Fruit fly (Drosophila melanogaster) whole organism, embryonic: Measurements from ENCODE around the gene gl.

Experiments
- Ada2b ChIP-seq: fragments of 200-800 bp; sonication (Bioruptor generic); IDR thresholded peaks from 2 replicates; pipeline ENCODE4 v1.3.6; 2022; ENCODE audit warnings: missing biosample characterization, missing genetic modification characterization
- Atf-2 ChIP-seq: fragments of 200-800 bp; sonication (Bioruptor generic); optimal IDR thresholded peaks from 2 replicates; lab custom pipeline; 2016; ENCODE audit warnings: missing biosample characterization, missing genetic modification characterization
- CG10267 ChIP-seq: fragments of 200-800 bp; sonication (Bioruptor generic); optimal IDR thresholded peaks from 2 replicates; lab custom pipeline; 2018; ENCODE audit warnings: missing biosample characterization, mild to moderate bottlenecking, missing genetic modification characterization, moderate library complexity
- CG12299 ChIP-seq: fragments of 200-800 bp; sonication (Bioruptor generic); optimal IDR thresholded peaks from 2 replicates; lab custom pipeline; 2018; ENCODE audit warnings: missing biosample characterization, mild to moderate bottlenecking, missing genetic modification characterization
- CG1233 ChIP-seq: fragments of 200-800 bp; sonication (Bioruptor generic); optimal IDR thresholded peaks from 4 replicates; lab custom pipeline; 2018; ENCODE audit warnings: missing biosample characterization, mild to moderate bottlenecking, missing genetic modification characterization
- CG13296 ChIP-seq: fragments of 200-800 bp; sonication (Bioruptor generic); optimal IDR thresholded peaks from 3 replicates; lab custom pipeline; 2018; ENCODE audit warnings: missing biosample characterization, mild to moderate bottlenecking, missing genetic modification characterization
- CG15073 ChIP-seq: fragments of 200-800 bp; sonication (Bioruptor generic); optimal IDR thresholded peaks from 2 replicates; lab custom pipeline; 2016; ENCODE audit warnings: missing biosample characterization, missing genetic modification characterization
- CG1792 ChIP-seq: fragments of 200-800 bp; sonication (Bioruptor generic); optimal IDR thresholded peaks from 2 replicates; lab custom pipeline; 2016; ENCODE audit warnings: missing biosample characterization, missing genetic modification characterization
- CG18476 ChIP-seq: fragments of 200-800 bp; sonication (Bioruptor generic); optimal IDR thresholded peaks from 2 replicates; lab custom pipeline; 2016; ENCODE audit warnings: missing biosample characterization, mild to moderate bottlenecking, missing genetic modification characterization
- CG18599 ChIP-seq: fragments of 200-800 bp; sonication (Bioruptor generic); optimal IDR thresholded peaks from 3 replicates; lab custom pipeline; 2017; ENCODE audit warnings: missing biosample characterization, missing genetic modification characterization, mild to moderate bottlenecking, moderate library complexity, missing genetic modification reagents
- CG31441 ChIP-seq: fragments of 200-800 bp; sonication (Bioruptor generic); IDR thresholded peaks from 2 replicates; pipeline ENCODE4 v1.3.6; 2022; ENCODE audit warnings: missing biosample characterization, missing genetic modification characterization
- CG4820 ChIP-seq: fragments of 200-800 bp; sonication (Bioruptor generic); optimal IDR thresholded peaks from 3 replicates; lab custom pipeline; 2016; ENCODE audit warnings: missing biosample characterization, missing genetic modification characterization
- CG6175 ChIP-seq: fragments of 200-800 bp; sonication (Bioruptor generic); IDR thresholded peaks from 3 replicates; pipeline ENCODE4 v1.3.6; 2022; ENCODE audit warnings: missing biosample characterization, missing genetic modification characterization
- CG7963 ChIP-seq: fragments of 200-800 bp; sonication (Bioruptor generic); IDR thresholded peaks from 3 replicates; pipeline ENCODE4 v1.3.6; 2022; ENCODE audit warnings: missing biosample characterization, missing genetic modification characterization; ENCODE audit not compliant: partially characterized antibody
- CG8765 ChIP-seq: fragments of 200-800 bp; sonication (Bioruptor generic); IDR thresholded peaks from 2 replicates; pipeline ENCODE4 v1.3.6; 2022; ENCODE audit warnings: missing biosample characterization, missing genetic modification characterization
- CkIIα-i1 ChIP-seq: fragments of 200-800 bp; sonication (Bioruptor generic); IDR thresholded peaks from 2 replicates; pipeline ENCODE4 v1.3.6; 2022; ENCODE audit warnings: missing biosample characterization, missing genetic modification characterization
- Deaf1 ChIP-seq: fragments of 200-800 bp; optimal IDR thresholded peaks from 3 replicates; lab custom pipeline; 2019; ENCODE audit warnings: missing biosample characterization, mild to moderate bottlenecking, missing genetic modification characterization, moderate library complexity
- Dek ChIP-seq: fragments of 200-800 bp; sonication (Bioruptor generic); optimal IDR thresholded peaks from 3 replicates; lab custom pipeline; 2019; ENCODE audit warnings: missing biosample characterization, mild to moderate bottlenecking, missing genetic modification characterization, moderate library complexity
- Elba2 ChIP-seq: fragments of 200-800 bp; sonication (Bioruptor generic); optimal IDR thresholded peaks from 3 replicates; lab custom pipeline; 2016; ENCODE audit warnings: missing biosample characterization, missing genetic modification characterization
- Gsc ChIP-seq: fragments of 200-800 bp; sonication (Bioruptor generic); IDR thresholded peaks from 2 replicates; pipeline ENCODE4 v1.3.6; 2022; ENCODE audit warnings: missing biosample characterization, missing genetic modification characterization
- Gug ChIP-seq: fragments of 200-800 bp; sonication (Bioruptor generic); IDR thresholded peaks from 4 replicates; pipeline ENCODE4 v1.3.6; 2022; ENCODE audit warnings: missing biosample characterization, missing genetic modification characterization
- Hmr ChIP-seq: fragments of 200-800 bp; sonication (Bioruptor generic); optimal IDR thresholded peaks from 3 replicates; lab custom pipeline; 2017; ENCODE audit warnings: mild to moderate bottlenecking, missing biosample characterization, missing genetic modification reagents, missing genetic modification characterization
- Mes4 ChIP-seq: fragments of 200-800 bp; sonication (Bioruptor generic); optimal IDR thresholded peaks from 2 replicates; lab custom pipeline; 2016; ENCODE audit warnings: missing biosample characterization, missing genetic modification characterization
- Mrtf ChIP-seq: fragments of 200-800 bp; sonication (Bioruptor generic); IDR thresholded peaks from 3 replicates; pipeline ENCODE4 v1.3.6; 2022; ENCODE audit warnings: missing biosample characterization, missing genetic modification characterization
- Nf-YA ChIP-seq: fragments of 200-800 bp; sonication (Bioruptor generic); IDR thresholded peaks from 2 replicates; pipeline ENCODE4 v1.3.6; 2022; ENCODE audit warnings: missing biosample characterization, missing genetic modification characterization
- Pdp1 ChIP-seq, 2 experiments: fragments of 200-800 bp; sonication (Bioruptor generic); optimal IDR thresholded peaks; 3 replicates each; lab custom pipeline; 2016; ENCODE audit warnings: missing biosample characterization in 2 of 2, missing genetic modification characterization in 2 of 2, mild to moderate bottlenecking in 1 of 2, moderate library complexity in 1 of 2
- TFAM ChIP-seq: fragments of 200-800 bp; sonication (Bioruptor generic); optimal IDR thresholded peaks from 2 replicates; lab custom pipeline; 2017; ENCODE audit warnings: missing biosample characterization, missing genetic modification characterization, inconsistent platforms
- Vsx1 ChIP-seq: fragments of 200-800 bp; sonication (Bioruptor generic); optimal IDR thresholded peaks from 2 replicates; lab custom pipeline; 2017; ENCODE audit warnings: missing biosample characterization, mild to moderate bottlenecking, missing genetic modification characterization, missing genetic modification reagents
- aop ChIP-seq: fragments of 200-800 bp; sonication (Bioruptor generic); IDR thresholded peaks from 2 replicates; pipeline ENCODE4 v1.3.6; 2022; ENCODE audit warnings: missing biosample characterization, missing genetic modification characterization
- cas ChIP-seq: fragments of 200-800 bp; sonication (Bioruptor generic); IDR thresholded peaks from 2 replicates; pipeline ENCODE4 v1.3.6; 2022; ENCODE audit warnings: missing biosample characterization, missing genetic modification characterization
- crc ChIP-seq: fragments of 200-800 bp; sonication (Bioruptor generic); optimal IDR thresholded peaks from 2 replicates; lab custom pipeline; 2016; ENCODE audit warnings: missing biosample characterization, missing genetic modification characterization
- fd96Cb ChIP-seq: fragments of 200-800 bp; sonication (Bioruptor generic); optimal IDR thresholded peaks from 2 replicates; lab custom pipeline; 2018; ENCODE audit warnings: missing biosample characterization, mild to moderate bottlenecking, missing genetic modification characterization, moderate library complexity
- fu2 ChIP-seq: fragments of 200-800 bp; sonication (Bioruptor generic); optimal IDR thresholded peaks from 2 replicates; lab custom pipeline; 2016; ENCODE audit warnings: missing biosample characterization, missing genetic modification characterization
- gro ChIP-seq: fragments of 200-800 bp; sonication (Bioruptor generic); optimal IDR thresholded peaks from 2 replicates; lab custom pipeline; 2016; ENCODE audit warnings: missing biosample characterization, missing genetic modification characterization
- insv ChIP-seq, 2 experiments: fragments of 200-800 bp; sonication (Bioruptor generic); optimal IDR thresholded peaks; 3 replicates each; lab custom pipeline; 2016 to 2018; ENCODE audit warnings: missing biosample characterization in 2 of 2, missing genetic modification characterization in 2 of 2
- klu ChIP-seq: fragments of 200-800 bp; sonication (Bioruptor generic); IDR thresholded peaks from 2 replicates; pipeline ENCODE4 v1.3.6; 2022; ENCODE audit warnings: missing biosample characterization, missing genetic modification characterization
- lov ChIP-seq, 2 experiments: fragments of 200-800 bp in 1 of 2; fragments of >200 bp in 1 of 2; sonication (Bioruptor generic) in 1 of 2; IDR thresholded peaks in 1 of 2; optimal IDR thresholded peaks in 1 of 2; 2 replicates in 1 of 2; 3 replicates in 1 of 2; pipeline versions ENCODE4 v1.3.6 to Lab custom; 2017 to 2022; ENCODE audit warnings: missing biosample characterization in 1 of 2, missing genetic modification characterization in 1 of 2
- oc ChIP-seq: fragments of 200-800 bp; sonication (Bioruptor generic); optimal IDR thresholded peaks from 2 replicates; lab custom pipeline; 2018; ENCODE audit warnings: missing biosample characterization, mild to moderate bottlenecking, missing genetic modification characterization, moderate library complexity
- onecut ChIP-seq: fragments of 200-800 bp; sonication (Bioruptor generic); IDR thresholded peaks from 2 replicates; pipeline ENCODE4 v1.3.6; 2022; ENCODE audit warnings: missing biosample characterization, missing genetic modification characterization
- pzg ChIP-seq: fragments of 200-800 bp; sonication (Bioruptor generic); optimal IDR thresholded peaks from 3 replicates; lab custom pipeline; 2018; ENCODE audit warnings: missing biosample characterization, mild to moderate bottlenecking, missing genetic modification characterization, moderate library complexity
- ranshi ChIP-seq: fragments of 200-800 bp; sonication (Bioruptor generic); IDR thresholded peaks from 2 replicates; pipeline ENCODE4 v1.3.6; 2022; ENCODE audit warnings: missing biosample characterization, missing genetic modification characterization
- sens ChIP-seq: fragments of 200-800 bp; sonication (Bioruptor generic); peaks from one replicate; lab custom pipeline; 2016; ENCODE audit warnings: missing biosample characterization, missing genetic modification characterization
- sens-2 ChIP-seq: fragments of 200-800 bp; sonication (Bioruptor generic); IDR thresholded peaks from 2 replicates; pipeline ENCODE4 v1.3.6; 2022; ENCODE audit warnings: missing biosample characterization, missing genetic modification characterization
- sim ChIP-seq: fragments of 200-800 bp; sonication (Bioruptor generic); IDR thresholded peaks from 2 replicates; pipeline ENCODE4 v1.3.6; 2022; ENCODE audit warnings: missing biosample characterization, missing genetic modification characterization
- sob ChIP-seq: fragments of 200-800 bp; sonication (Bioruptor generic); IDR thresholded peaks from 2 replicates; pipeline ENCODE4 v1.3.6; 2022; ENCODE audit warnings: missing biosample characterization, missing genetic modification characterization
- tin ChIP-seq: fragments of 200-800 bp; sonication (Bioruptor generic); optimal IDR thresholded peaks from 3 replicates; lab custom pipeline; 2016; ENCODE audit warnings: missing biosample characterization, missing genetic modification characterization
- tio ChIP-seq: fragments of 200-800 bp; sonication (Bioruptor generic); optimal IDR thresholded peaks from 2 replicates; lab custom pipeline; 2017; ENCODE audit warnings: missing biosample characterization, missing genetic modification characterization, inconsistent platforms
- tna ChIP-seq: fragments of 200-800 bp; sonication (Bioruptor generic); IDR thresholded peaks from 2 replicates; pipeline ENCODE4 v1.3.6; 2022; ENCODE audit warnings: missing biosample characterization, missing genetic modification characterization; ENCODE audit not compliant: partially characterized antibody
- wdn ChIP-seq: fragments of 200-800 bp; sonication (Bioruptor generic); IDR thresholded peaks from 2 replicates; pipeline ENCODE4 v1.3.6; 2022; ENCODE audit warnings: missing biosample characterization, missing genetic modification characterization
- zen2 ChIP-seq: fragments of 200-800 bp; sonication (Bioruptor generic); IDR thresholded peaks from 3 replicates; pipeline ENCODE4 v1.3.6; 2022; ENCODE audit warnings: missing biosample characterization, missing genetic modification characterization; ENCODE audit not compliant: partially characterized antibody

Gene gl

dm6 chr3R:18397834-18398378, 25.4 kb upstream of the gl start (continued):
- no peak for TF ChIP-seq Mes4
- peak; percentile 57 for TF ChIP-seq sens-2
- no peak for TF ChIP-seq CG10267
- no peak for TF ChIP-seq cas
- no peak for TF ChIP-seq CG6175 (GFP tag; lab: Robert Waterston, UW)
- TF ChIP-seq CG13296 (GFP tag; lab: Kevin White, UChicago), result no peak
- no peak for TF ChIP-seq TFAM (GFP tag; lab: Kevin White, UChicago)
- TF ChIP-seq Atf-2, result no peak
- TF ChIP-seq tna (GFP tag; lab: Robert Waterston, UW), result no peak
- TF ChIP-seq tio (GFP tag; lab: Kevin White, UChicago), result no peak
- peak; percentile 44; the same call in 1 of the 2 replicates for TF ChIP-seq ranshi (GFP tag; lab: Robert Waterston, UW)
- no peak for TF ChIP-seq CG7963 (GFP tag; lab: Robert Waterston, UW)
- no peak for TF ChIP-seq CG4820
- peak; percentile 2 for TF ChIP-seq sens (GFP tag; lab: Kevin White, UChicago)
- TF ChIP-seq fu2, result no peak
- TF ChIP-seq klu (GFP tag; lab: Robert Waterston, UW), result peak; percentile 43; the same call in 1 of the 2 replicates
- no peak for TF ChIP-seq oc (tag; lab: Kevin White, UChicago)
- no peak for TF ChIP-seq Ada2b (GFP tag; lab: Robert Waterston, UW)
- peak; percentile 85 for TF ChIP-seq Vsx1 (GFP tag; lab: Kevin White, UChicago)
- no peak for TF ChIP-seq CG1233 (GFP tag; lab: Kevin White, UChicago)
- TF ChIP-seq Elba2, result no peak
- no peak for TF ChIP-seq tin (GFP tag; lab: Kevin White, UChicago)
- TF ChIP-seq CG12299 (tag; lab: Kevin White, UChicago), result no peak
- TF ChIP-seq sob (GFP tag; lab: Robert Waterston, UW), result peak; percentile 31; the same call in 1 of the 2 replicates
- no peak for TF ChIP-seq Gsc (GFP tag; lab: Robert Waterston, UW)
- no peak for TF ChIP-seq Nf-YA (GFP tag; lab: Robert Waterston, UW)
- no peak for TF ChIP-seq CG18476 (GFP tag; lab: Kevin White, UChicago)
- TF ChIP-seq lov (optimal IDR thresholded peaks at IDR 0.05; lab: Kevin White, UChicago), result no peak
- TF ChIP-seq lov (GFP tag; IDR thresholded peaks at IDR 0.05; lab: Robert Waterston, UW), result peak; percentile 51; the same call in 1 of the 3 replicates
- TF ChIP-seq wdn (GFP tag; lab: Robert Waterston, UW), result no peak
- no peak for TF ChIP-seq CG31441 (GFP tag; lab: Robert Waterston, UW)
- no peak for TF ChIP-seq onecut (GFP tag; lab: Robert Waterston, UW)
- TF ChIP-seq CG15073 (GFP tag; lab: Kevin White, UChicago), result no peak
- TF ChIP-seq zen2, result no peak
- TF ChIP-seq pzg (GFP tag; lab: Kevin White, UChicago), result no peak

dm6 chr3R:18396801-18397604, 24.5 kb upstream of the gl start, which contains the start of gene Vti1b:
Gene Vti1b, plus strand, starts transcription at chr3R:18396995.
- TF ChIP-seq Dek (tag; lab: Kevin White, UChicago) (peak; percentile 85), CG18599 (peak; percentile 95), insv (GFP tag; optimal IDR thresholded peaks at IDR 0.05; lab: Kevin White, UChicago) (peak in 1 of 2 experiments; percentile 47), CG8765 (GFP tag; lab: Robert Waterston, UW) (peak; percentile 73), fd96Cb (tag; lab: Kevin White, UChicago) (peak; percentile 95), CkIIα-i1 (peak; percentile 68; the same call in 1 of the 2 replicates), Gug (GFP tag; lab: Robert Waterston, UW) (peak; percentile 94), gro (GFP tag; lab: Kevin White, UChicago) (peak; percentile 89), Pdp1 (GFP tag; optimal IDR thresholded peaks at IDR 0.05; lab: Kevin White, UChicago) (peak; percentile 86 to 94), aop (GFP tag; lab: Robert Waterston, UW) (peak; percentile 89), sim (GFP tag; lab: Robert Waterston, UW) (peak; percentile 73), CG1792 (peak; percentile 88), Mrtf (GFP tag; lab: Robert Waterston, UW) (peak; percentile 85), sens-2 (peak; percentile 89), crc (GFP tag; lab: Kevin White, UChicago) (peak; percentile 89), Deaf1 (tag; lab: Kevin White, UChicago) (peak; percentile 71), Hmr (peak; percentile 90)
